Fruit fly (Drosophila melanogaster) whole organism, prepupa: ENCODE results near the gene CG42237.

Experiments
- Blimp-1 ChIP-seq: fragments of 200-800 bp; sonication (Bioruptor generic); optimal IDR thresholded peaks from 3 replicates; lab custom pipeline; 2017; ENCODE audit warnings: missing biosample characterization, missing genetic modification characterization, mild to moderate bottlenecking, moderate library complexity, missing genetic modification reagents
- CG11902 ChIP-seq: fragments of 200-800 bp; sonication (Bioruptor generic); optimal IDR thresholded peaks from 3 replicates; lab custom pipeline; 2016; ENCODE audit warnings: missing biosample characterization, missing genetic modification characterization
- CG31627 ChIP-seq: fragments of 200-800 bp; sonication (Bioruptor generic); optimal IDR thresholded peaks from 3 replicates; lab custom pipeline; 2016; ENCODE audit warnings: missing biosample characterization, missing genetic modification characterization
- CG34406 ChIP-seq: fragments of 200-800 bp; sonication (Bioruptor generic); optimal IDR thresholded peaks from 3 replicates; lab custom pipeline; 2016; ENCODE audit warnings: missing biosample characterization, missing genetic modification characterization
- CG3919 ChIP-seq: fragments of 200-800 bp; sonication (Bioruptor generic); optimal IDR thresholded peaks from 3 replicates; lab custom pipeline; 2016; ENCODE audit warnings: missing biosample characterization, missing genetic modification characterization
- CG4318 ChIP-seq: fragments of 200-800 bp; sonication (Bioruptor generic); optimal IDR thresholded peaks from 3 replicates; lab custom pipeline; 2017; ENCODE audit warnings: missing biosample characterization, mild to moderate bottlenecking, missing genetic modification characterization
- CG6163 ChIP-seq: fragments of 200-800 bp; sonication (Bioruptor generic); IDR thresholded peaks from 3 replicates; pipeline ENCODE4 v1.3.6; 2022; ENCODE audit warnings: missing biosample characterization, missing genetic modification characterization
- CG6276 ChIP-seq: fragments of 200-800 bp; sonication (Bioruptor generic); optimal IDR thresholded peaks from 2 replicates; lab custom pipeline; 2017; ENCODE audit warnings: missing biosample characterization, mild to moderate bottlenecking, missing genetic modification characterization
- CG6792 ChIP-seq: fragments of 200-800 bp; sonication (Bioruptor generic); optimal IDR thresholded peaks from 3 replicates; lab custom pipeline; 2016; ENCODE audit warnings: missing biosample characterization, missing genetic modification characterization
- CG6808 ChIP-seq: fragments of 200-800 bp; sonication (Bioruptor generic); optimal IDR thresholded peaks from 3 replicates; lab custom pipeline; 2017; ENCODE audit warnings: missing biosample characterization, missing genetic modification characterization, mild to moderate bottlenecking, moderate library complexity, missing genetic modification reagents
- CG6854 ChIP-seq: fragments of 200-800 bp; sonication (Bioruptor generic); optimal IDR thresholded peaks from 2 replicates; lab custom pipeline; 2017; ENCODE audit warnings: missing biosample characterization, mild to moderate bottlenecking, missing genetic modification characterization
- CG7368 ChIP-seq: fragments of 200-800 bp; sonication (Bioruptor generic); optimal IDR thresholded peaks from 3 replicates; lab custom pipeline; 2016; ENCODE audit warnings: missing biosample characterization, missing genetic modification characterization
- CG8119 ChIP-seq: fragments of 200-800 bp; sonication (Bioruptor generic); IDR thresholded peaks from 3 replicates; pipeline ENCODE4 v1.3.6; 2022; ENCODE audit warnings: missing biosample characterization, missing genetic modification characterization
- Eip75B ChIP-seq: fragments of 200-800 bp; sonication (Bioruptor generic); optimal IDR thresholded peaks from 3 replicates; lab custom pipeline; 2016; ENCODE audit warnings: missing biosample characterization, missing genetic modification characterization
- Eip78C ChIP-seq: fragments of 200-800 bp; sonication (Bioruptor generic); peaks from one replicate; lab custom pipeline; 2016; ENCODE audit warnings: missing biosample characterization, missing genetic modification characterization
- Eip93F ChIP-seq: fragments of 200-800 bp; sonication (Bioruptor generic); optimal IDR thresholded peaks from 2 replicates; lab custom pipeline; 2016; ENCODE audit warnings: missing biosample characterization, mild to moderate bottlenecking, missing genetic modification characterization
- Ets21C ChIP-seq: fragments of 200-800 bp; sonication (Bioruptor generic); optimal IDR thresholded peaks from 3 replicates; lab custom pipeline; 2016; ENCODE audit warnings: missing biosample characterization, missing genetic modification characterization
- Hr39 ChIP-seq: fragments of 200-800 bp; sonication (Bioruptor generic); optimal IDR thresholded peaks from 2 replicates; lab custom pipeline; 2016; ENCODE audit warnings: missing biosample characterization, missing genetic modification characterization
- Met ChIP-seq: fragments of 200-800 bp; sonication (Bioruptor generic); optimal IDR thresholded peaks from 3 replicates; lab custom pipeline; 2016; ENCODE audit warnings: missing biosample characterization, missing genetic modification characterization
- OdsH ChIP-seq: fragments of 200-800 bp; sonication (Bioruptor generic); optimal IDR thresholded peaks from 3 replicates; lab custom pipeline; 2016; ENCODE audit warnings: missing biosample characterization, missing genetic modification characterization
- Smox ChIP-seq: fragments of 200-800 bp; sonication (Bioruptor generic); optimal IDR thresholded peaks from 3 replicates; lab custom pipeline; 2016; ENCODE audit warnings: missing biosample characterization, missing genetic modification characterization
- Sox14 ChIP-seq: fragments of 200-800 bp; sonication (Bioruptor generic); optimal IDR thresholded peaks from 3 replicates; lab custom pipeline; 2016; ENCODE audit warnings: missing biosample characterization, missing genetic modification characterization
- Sox15 ChIP-seq: fragments of 200-800 bp; sonication (Bioruptor generic); optimal IDR thresholded peaks from 3 replicates; lab custom pipeline; 2016; ENCODE audit warnings: missing biosample characterization, missing genetic modification characterization
- dac ChIP-seq: fragments of 200-800 bp; sonication (Bioruptor generic); optimal IDR thresholded peaks from 2 replicates; lab custom pipeline; 2017; ENCODE audit warnings: missing biosample characterization, mild to moderate bottlenecking, missing genetic modification characterization
- dsx ChIP-seq: fragments of 200-800 bp; optimal IDR thresholded peaks from 3 replicates; lab custom pipeline; 2019; ENCODE audit warnings: missing biosample characterization, mild to moderate bottlenecking, missing genetic modification characterization, moderate library complexity; ENCODE audit not compliant: poor library complexity, severe bottlenecking
- eg ChIP-seq: fragments of 200-800 bp; sonication (Bioruptor generic); IDR thresholded peaks from 3 replicates; pipeline ENCODE4 v1.3.6; 2022; ENCODE audit warnings: missing biosample characterization, missing genetic modification characterization
- esn ChIP-seq: fragments of 200-800 bp; sonication (Bioruptor generic); optimal IDR thresholded peaks from 2 replicates; lab custom pipeline; 2016; ENCODE audit warnings: missing biosample characterization, mild to moderate bottlenecking, missing genetic modification characterization, moderate library complexity
- fd85E ChIP-seq: fragments of 200-800 bp; sonication (Bioruptor generic); optimal IDR thresholded peaks from 3 replicates; lab custom pipeline; 2016; ENCODE audit warnings: missing biosample characterization, missing genetic modification characterization
- fkh ChIP-seq: fragments of 200-800 bp; sonication (Bioruptor generic); optimal IDR thresholded peaks from 3 replicates; lab custom pipeline; 2017; ENCODE audit warnings: missing biosample characterization, mild to moderate bottlenecking, missing genetic modification characterization, moderate library complexity
- lz ChIP-seq: fragments of 200-800 bp; sonication (Bioruptor generic); optimal IDR thresholded peaks from 3 replicates; lab custom pipeline; 2016; ENCODE audit warnings: missing biosample characterization, missing genetic modification characterization
- salr ChIP-seq, 2 experiments: fragments of 200-800 bp; sonication (Bioruptor generic); optimal IDR thresholded peaks; 3 replicates each; lab custom pipeline; 2016 to 2018; ENCODE audit warnings: missing biosample characterization in 2 of 2, missing genetic modification characterization in 2 of 2, mild to moderate bottlenecking in 1 of 2
- spab ChIP-seq: fragments of 200-800 bp; sonication (Bioruptor generic); optimal IDR thresholded peaks from 2 replicates; lab custom pipeline; 2017; ENCODE audit warnings: missing biosample characterization, mild to moderate bottlenecking, missing genetic modification characterization, missing genetic modification reagents
- ss ChIP-seq, 2 experiments: fragments of 200-800 bp; sonication (Bioruptor generic); optimal IDR thresholded peaks; 2 replicates in 1 of 2; 3 replicates in 1 of 2; lab custom pipeline; 2017 to 2018; ENCODE audit warnings: mild to moderate bottlenecking in 2 of 2, missing biosample characterization in 2 of 2, missing genetic modification characterization in 2 of 2, moderate library complexity in 1 of 2
- svp ChIP-seq: fragments of 200-800 bp; sonication (Bioruptor generic); peaks from one replicate; lab custom pipeline; 2016; ENCODE audit warnings: missing biosample characterization, missing genetic modification characterization
- topi ChIP-seq: fragments of 200-800 bp; sonication (Bioruptor generic); optimal IDR thresholded peaks from 3 replicates; lab custom pipeline; 2016; ENCODE audit warnings: missing biosample characterization, missing genetic modification characterization
- vri ChIP-seq: fragments of 200-800 bp; sonication (Bioruptor generic); optimal IDR thresholded peaks from 3 replicates; lab custom pipeline; 2016; ENCODE audit warnings: missing biosample characterization, mild to moderate bottlenecking, missing genetic modification characterization

The CG42237 gene

dm6 chrX:13127973-13128749 lies 13.2 kb downstream of the CG42237 start (continued):
- TF ChIP-seq dac (GFP tag; lab: Kevin White, UChicago) (no peak), topi (GFP tag; lab: Kevin White, UChicago) (peak; percentile 63), CG3919 (GFP tag; lab: Kevin White, UChicago) (peak; percentile 64), Sox15 (GFP tag; lab: Kevin White, UChicago) (peak; percentile 50), Met (GFP tag; lab: Kevin White, UChicago) (peak; percentile 55), CG31627 (GFP tag; lab: Kevin White, UChicago) (peak; percentile 61), Blimp-1 (GFP tag; lab: Kevin White, UChicago) (peak; percentile 95), ss (GFP tag; optimal IDR thresholded peaks at IDR 0.05; lab: Kevin White, UChicago) (peak in 1 of 2 experiments; percentile 28), spab (peak; percentile 24), CG7368 (peak; percentile 48), Smox (GFP tag; lab: Kevin White, UChicago) (peak; percentile 63), OdsH (peak; percentile 62), CG34406 (GFP tag; lab: Kevin White, UChicago) (peak; percentile 56), CG6854 (GFP tag; lab: Kevin White, UChicago) (peak; percentile 23), fkh (GFP tag; lab: Kevin White, UChicago) (no peak), lz (peak; percentile 65), Hr39 (GFP tag; lab: Kevin White, UChicago) (peak; percentile 65), Ets21C (GFP tag; lab: Kevin White, UChicago) (peak; percentile 39), Eip93F (GFP tag; lab: Kevin White, UChicago) (no peak), CG6276 (GFP tag; lab: Kevin White, UChicago) (peak; percentile 16), CG11902 (GFP tag; lab: Kevin White, UChicago) (no peak), CG4318 (GFP tag; lab: Kevin White, UChicago) (peak; percentile 42), CG6163 (GFP tag; lab: Robert Waterston, UW) (peak; percentile 80), eg (GFP tag; lab: Robert Waterston, UW) (peak; percentile 77), vri (GFP tag; lab: Kevin White, UChicago) (peak; percentile 42), CG6792 (GFP tag; lab: Kevin White, UChicago) (peak; percentile 43), CG6808 (peak; percentile 17)

- no peak for TF ChIP-seq CG8119
- peak; percentile 78 for TF ChIP-seq Eip78C (GFP tag; lab: Kevin White, UChicago)
- peak; percentile 33 for TF ChIP-seq esn (GFP tag; lab: Kevin White, UChicago)
- TF ChIP-seq Eip75B: peak; percentile 25
- no peak for TF ChIP-seq salr (GFP tag; optimal IDR thresholded peaks at IDR 0.05; lab: Kevin White, UChicago)
- peak; percentile 14 for TF ChIP-seq dsx
- TF ChIP-seq topi (GFP tag; lab: Kevin White, UChicago): peak; percentile 21
- TF ChIP-seq Sox14 (GFP tag; lab: Kevin White, UChicago): peak; percentile 14
- TF ChIP-seq eg (GFP tag; lab: Robert Waterston, UW): peak; percentile 30; the same call in 1 of the 3 replicates
- peak; percentile 29; the same call in 1 of the 3 replicates for TF ChIP-seq CG6163 (GFP tag; lab: Robert Waterston, UW)
- TF ChIP-seq fd85E: no peak
- peak; percentile 76 for TF ChIP-seq svp
- TF ChIP-seq fkh (GFP tag; lab: Kevin White, UChicago): peak; percentile 54
Measured at dm6 chrX:13128750-13129152, 13.8 kb downstream of the CG42237 start, which contains the start of the genes CG32638, CG15717 and MFS10. TSS of gene CG32638 (minus strand) at chrX:13128794. TSS of gene CG15717 (plus strand) at chrX:13128952. TSS of gene MFS10 (plus strand) at chrX:13129018.
